Worm (Caenorhabditis elegans): ENCODE measurements around the gene gcc-2.

DNA sequence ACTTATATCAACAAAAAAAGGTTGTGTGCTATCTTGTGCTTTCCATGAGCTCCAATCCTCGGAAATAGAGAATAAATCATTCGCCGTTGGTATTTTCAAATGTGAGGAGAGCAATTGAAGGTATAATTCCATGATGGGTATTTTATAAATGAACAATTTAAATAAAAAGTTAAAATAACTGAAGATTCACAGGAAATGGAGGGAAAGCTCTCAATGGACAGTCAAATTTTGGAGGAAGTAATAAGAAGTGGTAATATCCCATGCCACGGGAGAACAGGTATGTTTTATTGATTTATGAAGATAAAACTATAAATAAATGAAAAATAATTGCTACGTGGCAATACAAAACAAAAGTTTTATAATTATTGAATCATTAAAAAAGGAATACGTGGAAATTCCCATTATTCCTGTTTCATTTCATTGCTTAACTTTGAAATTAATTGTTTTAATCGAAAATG lies 21.2 kb upstream of the gcc-2 start:
- TF ChIP-seq him-1 (tag; optimal IDR thresholded peaks at IDR 0.05) (no peak), W03F9.2 (tag; optimal IDR thresholded peaks at IDR 0.05) (no peak)

Data from whole organism, L4/young adult.